Worm (Caenorhabditis elegans) whole organism, early embryonic: Measurements from ENCODE around the gene R13H9.6.
"Not testable (repeated sequence)": the region's sequence is repeated elsewhere in the genome, so short reads cannot be mapped to it uniquely, and the experiment has no call there.

Experiments used
- B0310.2 ChIP-seq: sonication (generic microtip); optimal IDR thresholded peaks from 2 replicates; lab custom pipeline; 2016; ENCODE audit warnings: mild to moderate bottlenecking, missing genetic modification characterization, missing compliant biosample characterization
- F13C5.2 ChIP-seq: sonication (generic microtip); optimal IDR thresholded peaks from 2 replicates; lab custom pipeline; 2017; ENCODE audit warnings: mild to moderate bottlenecking, missing genetic modification characterization, inconsistent platforms, missing compliant biosample characterization
- aly-1 ChIP-seq: sonication (generic microtip); optimal IDR thresholded peaks from 2 replicates; lab custom pipeline; 2016; ENCODE audit warnings: missing genetic modification characterization, missing compliant biosample characterization
- ama-1 ChIP-seq: fragments of 150-350 bp; optimal IDR thresholded peaks from 2 replicates; lab custom pipeline; 2014
- ceh-13 ChIP-seq: fragments of 200-800 bp; sonication (Bioruptor generic); optimal IDR thresholded peaks from 2 replicates; lab custom pipeline; 2018; ENCODE audit warnings: mild to moderate bottlenecking, missing genetic modification characterization, missing compliant biosample characterization
- ceh-36 ChIP-seq: sonication (generic microtip); optimal IDR thresholded peaks from 2 replicates; lab custom pipeline; 2016; ENCODE audit warnings: missing genetic modification characterization, inconsistent platforms, missing compliant biosample characterization
- ets-7 ChIP-seq: sonication (generic microtip); optimal IDR thresholded peaks from 2 replicates; lab custom pipeline; 2016; ENCODE audit warnings: missing genotype, missing genetic modification characterization, missing compliant biosample characterization
- flt-1 ChIP-seq: fragments of 200-800 bp; sonication (Bioruptor generic); IDR thresholded peaks from 2 replicates; pipeline ENCODE4 v1.3.6; 2022; ENCODE audit warnings: missing genetic modification characterization, missing compliant biosample characterization
- hmbx-1 ChIP-seq: sonication (generic microtip); optimal IDR thresholded peaks from 2 replicates; lab custom pipeline; 2016; ENCODE audit warnings: mild to moderate bottlenecking, missing genetic modification characterization, missing compliant biosample characterization
- hmg-4 ChIP-seq: fragments of 200-800 bp; sonication (Bioruptor generic); optimal IDR thresholded peaks from 2 replicates; lab custom pipeline; 2018; ENCODE audit warnings: mild to moderate bottlenecking, missing genetic modification characterization, missing compliant biosample characterization
- hnd-1 ChIP-seq: sonication (generic microtip); optimal IDR thresholded peaks from 2 replicates; lab custom pipeline; 2016; ENCODE audit warnings: missing genetic modification characterization, missing compliant biosample characterization
- pes-1 ChIP-seq: fragments of 200-800 bp; sonication (Bioruptor generic); IDR thresholded peaks from 2 replicates; pipeline ENCODE4 v1.3.6; 2022; ENCODE audit warnings: missing genetic modification reagents, missing genetic modification characterization, missing compliant biosample characterization
- scrt-1 ChIP-seq: fragments of 200-800 bp; sonication (Bioruptor generic); IDR thresholded peaks from 2 replicates; pipeline ENCODE4 v1.3.6; 2022; ENCODE audit warnings: missing genetic modification characterization, missing compliant biosample characterization
- sea-1 ChIP-seq: fragments of 200-800 bp; sonication (Bioruptor generic); conservative IDR thresholded peaks from 2 replicates; pipeline ENCODE4 v1.3.6; 2022; ENCODE audit warnings: missing genetic modification characterization, missing compliant biosample characterization
- tbx-11 ChIP-seq: fragments of 200-800 bp; sonication (Bioruptor generic); IDR thresholded peaks from 2 replicates; pipeline ENCODE4 v1.3.6; 2022; ENCODE audit warnings: missing genetic modification characterization, missing compliant biosample characterization
- tbx-37 ChIP-seq: fragments of 200-800 bp; sonication (Bioruptor generic); conservative IDR thresholded peaks from 2 replicates; pipeline ENCODE4 v1.3.6; 2022; ENCODE audit warnings: missing genetic modification reagents, missing genetic modification characterization, missing compliant biosample characterization
- tra-4 ChIP-seq: sonication (generic microtip); optimal IDR thresholded peaks from 2 replicates; lab custom pipeline; 2017; ENCODE audit warnings: missing genetic modification characterization, missing compliant biosample characterization

R13H9.6 gene

ce11 chrIV:5083832-5084231 is 15.4 kb upstream of the R13H9.6 start:
- TF ChIP-seq hnd-1, result no peak
- TF ChIP-seq aly-1 (tag; lab: Kevin White, UChicago), result no peak
- TF ChIP-seq ama-1 (lab: Kevin White, UChicago), result no peak
- TF ChIP-seq hmbx-1 (tag; lab: Kevin White, UChicago), result no peak
- no peak for TF ChIP-seq B0310.2 (tag; lab: Kevin White, UChicago)
- no peak for TF ChIP-seq hmg-4
- TF ChIP-seq ceh-36 (tag; lab: Kevin White, UChicago), result no peak
- TF ChIP-seq ets-7 (tag; lab: Kevin White, UChicago), result no peak

ce11 chrIV:5082900-5083530 is 14.6 kb upstream of the R13H9.6 start, which contains the start of gene pygo-1:
TSS of gene pygo-1 (plus strand) at chrIV:5083303.
- TF ChIP-seq hmg-4, result no peak
- no peak for TF ChIP-seq tbx-37 (GFP tag; lab: Robert Waterston, UW)
- no peak for TF ChIP-seq F13C5.2 (tag; lab: Kevin White, UChicago)
- TF ChIP-seq scrt-1, result no peak
- no peak for TF ChIP-seq aly-1 (tag; lab: Kevin White, UChicago)
- no peak for TF ChIP-seq sea-1

ce11 chrIV:5081122-5081521 is 12.7 kb upstream of the R13H9.6 start:
- TF ChIP-seq hmg-4 (peak; percentile 12), F13C5.2 (tag; lab: Kevin White, UChicago) (no peak), flt-1 (GFP tag; lab: Robert Waterston, UW) (no peak), aly-1 (tag; lab: Kevin White, UChicago) (peak; percentile 42)

ce11 chrIV:5078846-5079245 is 10.4 kb upstream of the R13H9.6 start:
- TF ChIP-seq flt-1 (GFP tag; lab: Robert Waterston, UW), result no peak
- TF ChIP-seq ets-7 (tag; lab: Kevin White, UChicago), result no peak
- TF ChIP-seq B0310.2 (tag; lab: Kevin White, UChicago), result no peak
- TF ChIP-seq hmg-4, result no peak
- TF ChIP-seq scrt-1, result no peak
- TF ChIP-seq F13C5.2 (tag; lab: Kevin White, UChicago), result no peak
- TF ChIP-seq aly-1 (tag; lab: Kevin White, UChicago), result no peak
- no peak for TF ChIP-seq ceh-36 (tag; lab: Kevin White, UChicago)
- TF ChIP-seq tbx-37 (GFP tag; lab: Robert Waterston, UW), result no peak
- no peak for TF ChIP-seq hnd-1
- TF ChIP-seq ceh-13 (GFP tag; lab: Kevin White, UChicago), result no peak
- TF ChIP-seq ama-1 (lab: Kevin White, UChicago), result no peak

ce11 chrIV:5077918-5078317 is 9.5 kb upstream of the R13H9.6 start:
- TF ChIP-seq hmg-4 (peak; percentile 81), B0310.2 (tag; lab: Kevin White, UChicago) (no peak), flt-1 (GFP tag; lab: Robert Waterston, UW) (0 out of 2 replicates have a peak, but pooled peaks have one; percentile 16), pes-1 (GFP tag; lab: Robert Waterston, UW) (no peak)

DNA sequence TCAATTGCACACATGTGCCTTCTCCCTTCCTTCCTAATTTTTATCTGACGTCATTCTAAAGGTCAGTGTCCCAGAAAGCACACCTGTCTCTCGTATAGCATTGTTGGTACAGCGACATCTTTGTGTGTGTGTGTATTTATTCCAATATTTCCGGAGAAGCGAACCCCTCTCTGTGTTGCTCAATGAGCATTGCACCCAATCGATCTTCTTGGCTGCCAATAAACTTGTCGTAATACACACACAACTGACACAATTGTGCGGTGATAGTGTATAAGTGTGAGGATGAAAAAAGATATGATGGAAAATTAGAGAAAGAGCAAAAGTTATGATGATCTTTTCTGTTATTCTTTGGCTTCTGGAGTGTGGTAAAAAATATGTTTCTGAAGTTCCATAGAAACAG is 8.2 kb upstream of the R13H9.6 start:
- TF ChIP-seq tbx-37 (GFP tag; lab: Robert Waterston, UW) (no peak), hnd-1 (no peak), F13C5.2 (tag; lab: Kevin White, UChicago) (no peak), flt-1 (GFP tag; lab: Robert Waterston, UW) (no peak), tbx-11 (GFP tag; lab: Robert Waterston, UW) (no peak), hmbx-1 (tag; lab: Kevin White, UChicago) (no peak), sea-1 (no peak), ets-7 (tag; lab: Kevin White, UChicago) (no peak), hmg-4 (no peak), pes-1 (GFP tag; lab: Robert Waterston, UW) (no peak), B0310.2 (tag; lab: Kevin White, UChicago) (no peak), ama-1 (lab: Kevin White, UChicago) (no peak), scrt-1 (no peak), ceh-36 (tag; lab: Kevin White, UChicago) (no peak)

- no peak for TF ChIP-seq aly-1 (tag; lab: Kevin White, UChicago)
- TF ChIP-seq B0310.2 (tag; lab: Kevin White, UChicago), result no peak
- TF ChIP-seq pes-1 (GFP tag; lab: Robert Waterston, UW), result no peak
- no peak for TF ChIP-seq hmbx-1 (tag; lab: Kevin White, UChicago)
- TF ChIP-seq scrt-1, result no peak
- no peak for TF ChIP-seq tra-4 (tag; lab: Kevin White, UChicago)
- TF ChIP-seq tbx-11 (GFP tag; lab: Robert Waterston, UW), result no peak
- TF ChIP-seq ceh-13 (GFP tag; lab: Kevin White, UChicago), result no peak
- TF ChIP-seq hnd-1, result no peak
- TF ChIP-seq hmg-4, result no peak
- TF ChIP-seq tbx-37 (GFP tag; lab: Robert Waterston, UW), result no peak
- no peak for TF ChIP-seq flt-1 (GFP tag; lab: Robert Waterston, UW)
- TF ChIP-seq ets-7 (tag; lab: Kevin White, UChicago), result no peak
- TF ChIP-seq sea-1, result no peak
- TF ChIP-seq ceh-36 (tag; lab: Kevin White, UChicago), result no peak
- TF ChIP-seq F13C5.2 (tag; lab: Kevin White, UChicago), result no peak
- TF ChIP-seq ama-1 (lab: Kevin White, UChicago), result no peak
Measured at ce11 chrIV:5073836-5074235, 5.4 kb upstream of the R13H9.6 start.

DNA sequence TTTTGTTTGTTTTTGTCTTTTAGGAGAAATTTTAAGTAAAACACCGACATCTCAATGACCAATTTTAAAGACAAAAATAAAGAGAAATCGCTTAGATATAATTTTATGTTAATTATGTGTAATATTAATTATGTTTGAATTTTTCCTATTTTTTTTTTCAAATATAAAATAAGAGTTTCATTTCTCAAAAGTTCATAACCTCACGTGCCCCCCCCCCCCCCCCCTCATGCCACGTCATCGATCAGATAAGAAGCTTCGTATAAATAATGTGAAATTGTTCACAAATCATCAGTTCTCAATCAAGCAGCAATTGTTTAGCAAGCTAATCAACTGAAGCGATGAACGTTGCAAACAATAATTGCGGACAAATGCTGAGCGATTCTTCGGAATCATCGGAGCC is 2.2 kb upstream of the R13H9.6 start, which contains the start of gene C02B10.6:
C02B10.6 (plus strand) TSS at position 301 of the 400 bp plus-strand sequence.
- not testable (repeated sequence) for TF ChIP-seq ama-1 (lab: Kevin White, UChicago); ceh-36 (tag; lab: Kevin White, UChicago); hmg-4
